Worm (Caenorhabditis elegans) whole organism, L4 larva: ENCODE results near the gene nep-26.
A peak's percentile ranks its signal among the peaks of the same experiment; 100 is the strongest.

ENCODE experiments used
- F10B5.3 ChIP-seq: sonication (generic microtip); optimal IDR thresholded peaks from 2 replicates; lab custom pipeline; 2016; ENCODE audit warnings: mild to moderate bottlenecking, missing genetic modification characterization, missing compliant biosample characterization
- F49E8.2 ChIP-seq: sonication (generic microtip); optimal IDR thresholded peaks from 2 replicates; lab custom pipeline; 2016; ENCODE audit warnings: missing compliant biosample characterization, mild to moderate bottlenecking, missing genetic modification characterization, borderline replicate concordance
- R02D3.7 ChIP-seq: fragments of 150-350 bp; sonication (generic microtip); optimal IDR thresholded peaks from 3 replicates; lab custom pipeline; 2014; ENCODE audit warnings: missing biosample characterization, missing genetic modification characterization
- Y48G9A.11 ChIP-seq: fragments of 200-800 bp; sonication (Bioruptor generic); IDR thresholded peaks from 2 replicates; pipeline ENCODE4 v1.3.6; 2022; ENCODE audit warnings: missing genetic modification reagents, missing genetic modification characterization, missing compliant biosample characterization
- Y75B8A.6 ChIP-seq: fragments of 200-800 bp; sonication (Bioruptor generic); IDR thresholded peaks from 2 replicates; pipeline ENCODE4 v1.3.6; 2022; ENCODE audit warnings: missing genetic modification reagents, missing genetic modification characterization, missing compliant biosample characterization
- ZK546.5 ChIP-seq, 2 experiments: sonication (generic microtip); optimal IDR thresholded peaks; 2 replicates each; lab custom pipeline; 2017; ENCODE audit warnings: missing biosample characterization in 2 of 2, missing genetic modification characterization in 2 of 2
- ama-1 ChIP-seq: fragments of 150-350 bp; optimal IDR thresholded peaks from 2 replicates; lab custom pipeline; 2014; ENCODE audit warnings: inconsistent platforms, mixed read lengths
- arid-1 ChIP-seq: fragments of 200-800 bp; sonication (Bioruptor generic); conservative IDR thresholded peaks from 2 replicates; pipeline ENCODE4 v1.3.6; 2022; ENCODE audit warnings: missing genetic modification reagents, missing genetic modification characterization, missing compliant biosample characterization
- ceh-44 ChIP-seq: fragments of 200-800 bp; sonication (Bioruptor generic); IDR thresholded peaks from 2 replicates; pipeline ENCODE4 v1.3.6; 2022; ENCODE audit warnings: missing genetic modification reagents, missing genetic modification characterization, missing compliant biosample characterization
- ceh-82 ChIP-seq: sonication (generic microtip); optimal IDR thresholded peaks from 2 replicates; lab custom pipeline; 2017; ENCODE audit warnings: missing biosample characterization, missing genetic modification characterization
- daf-16 ChIP-seq, 3 experiments: sonication (generic microtip); optimal IDR thresholded peaks; 2 replicates each; lab custom pipeline; 2016 to 2017; ENCODE audit warnings: missing genetic modification characterization in 3 of 3, missing genetic modification reagents in 3 of 3, mild to moderate bottlenecking in 2 of 3, missing compliant biosample characterization in 2 of 3, missing biosample characterization in 1 of 3, moderate library complexity in 1 of 3
- dmd-8 ChIP-seq: fragments of 200-800 bp; sonication (Bioruptor generic); IDR thresholded peaks from 2 replicates; pipeline ENCODE4 v1.3.6; 2022; ENCODE audit warnings: missing genetic modification characterization, missing compliant biosample characterization
- dpl-1 ChIP-seq: fragments of 150-350 bp; optimal IDR thresholded peaks from 2 replicates; lab custom pipeline; 2014; ENCODE audit warnings: missing biosample characterization, missing genetic modification reagents, missing genetic modification characterization
- dve-1 ChIP-seq: sonication (generic microtip); optimal IDR thresholded peaks from 2 replicates; lab custom pipeline; 2017; ENCODE audit warnings: antibody characterized with exemption, mild to moderate bottlenecking, missing genetic modification characterization, missing compliant biosample characterization; ENCODE audit not compliant: insufficient read depth
- egl-27 ChIP-seq: sonication (generic microtip); optimal IDR thresholded peaks from 3 replicates; lab custom pipeline; 2017; ENCODE audit warnings: missing biosample characterization, missing genetic modification reagents, missing genetic modification characterization
- egl-43 ChIP-seq: fragments of 200-800 bp; sonication (Bioruptor generic); IDR thresholded peaks from 2 replicates; pipeline ENCODE4 v1.3.6; 2022; ENCODE audit warnings: missing genetic modification reagents, missing genetic modification characterization, missing compliant biosample characterization
- gei-8 ChIP-seq: fragments of 200-800 bp; sonication (Bioruptor generic); optimal IDR thresholded peaks from 2 replicates; lab custom pipeline; 2018; ENCODE audit warnings: mild to moderate bottlenecking, missing genetic modification characterization, missing compliant biosample characterization
- jun-1 ChIP-seq: fragments of 150-350 bp; optimal IDR thresholded peaks from 2 replicates; lab custom pipeline; 2014; ENCODE audit warnings: missing biosample characterization, missing genetic modification reagents, missing genetic modification characterization
- lim-7 ChIP-seq: fragments of 200-800 bp; sonication (Bioruptor generic); IDR thresholded peaks from 2 replicates; pipeline ENCODE4 v1.3.6; 2022; ENCODE audit warnings: missing genetic modification characterization, missing compliant biosample characterization
- lin-1 ChIP-seq: fragments of 200-800 bp; sonication (Bioruptor generic); IDR thresholded peaks from 2 replicates; pipeline ENCODE4 v1.3.6; 2022; ENCODE audit warnings: missing genetic modification reagents, missing genetic modification characterization, missing compliant biosample characterization
- lin-13 ChIP-seq: fragments of 150-350 bp; optimal IDR thresholded peaks from 2 replicates; lab custom pipeline; 2014; ENCODE audit warnings: missing biosample characterization, missing genetic modification reagents, missing genetic modification characterization
- lin-29 ChIP-seq: fragments of 200-800 bp; sonication (Bioruptor generic); IDR thresholded peaks from 2 replicates; pipeline ENCODE4 v1.3.6; 2022; ENCODE audit warnings: missing genetic modification reagents, missing genetic modification characterization, missing compliant biosample characterization
- lin-38 ChIP-seq: fragments of 200-800 bp; sonication (Bioruptor generic); IDR thresholded peaks from 2 replicates; pipeline ENCODE4 v1.3.6; 2022; ENCODE audit warnings: missing genetic modification reagents, missing genetic modification characterization, missing compliant biosample characterization
- lin-39 ChIP-seq: fragments of 150-350 bp; optimal IDR thresholded peaks from 2 replicates; lab custom pipeline; 2014; ENCODE audit warnings: missing biosample characterization, missing genetic modification reagents, missing genetic modification characterization
- lir-3 ChIP-seq: sonication (generic microtip); optimal IDR thresholded peaks from 2 replicates; lab custom pipeline; 2016; ENCODE audit warnings: mild to moderate bottlenecking, missing genetic modification characterization, missing compliant biosample characterization
- lsy-2 ChIP-seq, 2 experiments: fragments of 150-350 bp in 1 of 2; sonication (generic microtip) in 1 of 2; optimal IDR thresholded peaks; 2 replicates each; lab custom pipeline; 2014 to 2017; ENCODE audit warnings: missing biosample characterization in 2 of 2, missing genetic modification characterization in 2 of 2
- madf-9 ChIP-seq: fragments of 200-800 bp; sonication (Bioruptor generic); conservative IDR thresholded peaks from 2 replicates; pipeline ENCODE4 v1.3.6; 2022; ENCODE audit warnings: missing genetic modification reagents, missing genetic modification characterization, missing compliant biosample characterization
- mdt-29 ChIP-seq: fragments of 200-800 bp; sonication (Bioruptor generic); IDR thresholded peaks from 2 replicates; pipeline ENCODE4 v1.3.6; 2022; ENCODE audit warnings: missing genetic modification reagents, missing genetic modification characterization, missing compliant biosample characterization
- mes-2 ChIP-seq: sonication (generic microtip); optimal IDR thresholded peaks from 2 replicates; lab custom pipeline; 2016; ENCODE audit warnings: missing genotype, mild to moderate bottlenecking, missing genetic modification characterization, missing compliant biosample characterization; ENCODE audit not compliant: poor library complexity, severe bottlenecking
- mxl-3 ChIP-seq: fragments of 200-800 bp; sonication (Bioruptor generic); optimal IDR thresholded peaks from 2 replicates; lab custom pipeline; 2018; ENCODE audit warnings: mild to moderate bottlenecking, missing genetic modification characterization, missing compliant biosample characterization
- nhr-102 ChIP-seq: sonication (generic microtip); optimal IDR thresholded peaks from 2 replicates; lab custom pipeline; 2016; ENCODE audit warnings: mild to moderate bottlenecking, missing genetic modification characterization, moderate library complexity, missing compliant biosample characterization
- nhr-11 ChIP-seq: fragments of 150-350 bp; optimal IDR thresholded peaks from 2 replicates; lab custom pipeline; 2014; ENCODE audit warnings: missing biosample characterization, missing genetic modification characterization
- nhr-28 ChIP-seq: fragments of 150-350 bp; optimal IDR thresholded peaks from 2 replicates; lab custom pipeline; 2014; ENCODE audit warnings: missing biosample characterization, missing genetic modification characterization
- nhr-6 ChIP-seq: fragments of 150-350 bp; optimal IDR thresholded peaks from 2 replicates; lab custom pipeline; 2014; ENCODE audit warnings: missing biosample characterization, missing genetic modification characterization
- pha-4 ChIP-seq, 2 experiments: fragments of 150-350 bp in 1 of 2; fragments of 200-800 bp in 1 of 2; sonication (Bioruptor generic) in 1 of 2; IDR thresholded peaks in 1 of 2; optimal IDR thresholded peaks in 1 of 2; 2 replicates each; pipeline versions ENCODE4 v1.3.6 to Lab custom; 2014 to 2022; ENCODE audit warnings: missing genetic modification characterization in 2 of 2, missing genetic modification reagents in 2 of 2, missing biosample characterization in 1 of 2, missing compliant biosample characterization in 1 of 2
- pqm-1 ChIP-seq: sonication (generic microtip); optimal IDR thresholded peaks from 2 replicates; lab custom pipeline; 2017; ENCODE audit warnings: missing biosample characterization, missing genetic modification characterization
- rbr-2 ChIP-seq: sonication (generic microtip); optimal IDR thresholded peaks from 2 replicates; lab custom pipeline; 2016; ENCODE audit warnings: missing genotype, missing genetic modification characterization, missing compliant biosample characterization
- sdz-12 ChIP-seq: fragments of 200-800 bp; sonication (Bioruptor generic); optimal IDR thresholded peaks from 2 replicates; lab custom pipeline; 2018; ENCODE audit warnings: mild to moderate bottlenecking, missing genetic modification characterization, missing compliant biosample characterization
- snpc-1.2 ChIP-seq: fragments of 200-800 bp; sonication (Bioruptor generic); IDR thresholded peaks from 2 replicates; pipeline ENCODE4 v1.3.6; 2022; ENCODE audit warnings: missing genetic modification reagents, missing genetic modification characterization, missing compliant biosample characterization
- spr-1 ChIP-seq: sonication (generic microtip); optimal IDR thresholded peaks from 2 replicates; lab custom pipeline; 2016; ENCODE audit warnings: mild to moderate bottlenecking, missing genetic modification characterization, missing compliant biosample characterization
- tag-97 ChIP-seq: fragments of 200-800 bp; sonication (Bioruptor generic); IDR thresholded peaks from 2 replicates; pipeline ENCODE4 v1.3.6; 2022; ENCODE audit warnings: missing genetic modification characterization, missing compliant biosample characterization
- tra-1 ChIP-seq: fragments of 200-800 bp; sonication (Bioruptor generic); IDR thresholded peaks from 2 replicates; pipeline ENCODE4 v1.3.6; 2022; ENCODE audit warnings: missing genetic modification reagents, missing genetic modification characterization, missing compliant biosample characterization
- unc-39 ChIP-seq: sonication (generic microtip); optimal IDR thresholded peaks from 2 replicates; lab custom pipeline; 2017; ENCODE audit warnings: missing biosample characterization, missing genetic modification characterization
- unc-62 ChIP-seq, 3 experiments: fragments of 150-350 bp in 1 of 3; sonication (generic microtip); optimal IDR thresholded peaks in 2 of 3; peaks in 1 of 3; 1 replicate in 1 of 3; 2 replicates in 2 of 3; lab custom pipeline; 2014 to 2017; ENCODE audit warnings: missing biosample characterization in 3 of 3, missing genetic modification characterization in 3 of 3, missing genetic modification reagents in 3 of 3, missing genotype in 1 of 3
- vab-7 ChIP-seq: fragments of 200-800 bp; sonication (Bioruptor generic); IDR thresholded peaks from 2 replicates; pipeline ENCODE4 v1.3.6; 2022; ENCODE audit warnings: missing genetic modification reagents, missing genetic modification characterization, missing compliant biosample characterization
- zag-1 ChIP-seq: fragments of 150-350 bp; optimal IDR thresholded peaks from 2 replicates; lab custom pipeline; 2014; ENCODE audit warnings: missing biosample characterization, missing genetic modification characterization
- zfp-2 ChIP-seq: sonication (generic microtip); optimal IDR thresholded peaks from 2 replicates; lab custom pipeline; 2016; ENCODE audit warnings: mild to moderate bottlenecking, missing genetic modification characterization, missing compliant biosample characterization
- ztf-7 ChIP-seq: fragments of 150-350 bp; optimal IDR thresholded peaks from 2 replicates; lab custom pipeline; 2014; ENCODE audit warnings: missing biosample characterization, missing genetic modification characterization

Gene nep-26

ce11 chrII:10248355-10249041 lies 51.4 kb downstream of the nep-26 start, which contains the start of gene atad-3 (continued):
- no peak for TF ChIP-seq F10B5.3 (tag; lab: Kevin White, UChicago)
- TF ChIP-seq egl-27, result no peak
- peak; percentile 59; the same call in 1 of the 2 replicates for TF ChIP-seq lin-1
- TF ChIP-seq nhr-6 (tag; lab: Kevin White, UChicago), result peak; percentile 12
- peak; percentile 81 for TF ChIP-seq mxl-3 (GFP tag; lab: Kevin White, UChicago)
- TF ChIP-seq nhr-28 (tag; lab: Kevin White, UChicago), result peak; percentile 68
- peak; percentile 92 for TF ChIP-seq arid-1
- peak; percentile 26 for TF ChIP-seq lir-3 (tag; lab: Kevin White, UChicago)
- TF ChIP-seq mdt-29 (GFP tag; lab: Robert Waterston, UW), result peak; percentile 75
- TF ChIP-seq sdz-12 (GFP tag; lab: Kevin White, UChicago), result no peak
- no peak for TF ChIP-seq pqm-1 (tag; lab: Kevin White, UChicago)
- peak; percentile 84 for TF ChIP-seq dmd-8 (GFP tag; lab: Robert Waterston, UW)
- peak; percentile 93 for TF ChIP-seq madf-9 (GFP tag; lab: Robert Waterston, UW)
- TF ChIP-seq rbr-2 (tag; lab: Kevin White, UChicago), result peak; percentile 87
- peak; percentile 79 for TF ChIP-seq lim-7
- peak; percentile 98 for TF ChIP-seq ceh-44 (GFP tag; lab: Robert Waterston, UW)
- peak; percentile 96 for TF ChIP-seq nhr-11 (tag; lab: Kevin White, UChicago)
- TF ChIP-seq egl-43, result peak; percentile 95
- TF ChIP-seq ZK546.5 (tag; optimal IDR thresholded peaks at IDR 0.05; lab: Kevin White, UChicago), result no peak
- peak; percentile 79 to 91 for TF ChIP-seq lsy-2 (tag; optimal IDR thresholded peaks at IDR 0.05; lab: Kevin White, UChicago)
- peak; percentile 96 for TF ChIP-seq Y75B8A.6 (GFP tag; lab: Robert Waterston, UW)
- no peak for TF ChIP-seq ama-1 (lab: Kevin White, UChicago)
- TF ChIP-seq dpl-1 (GFP tag; lab: Kevin White, UChicago), result peak; percentile 76
- no peak for TF ChIP-seq ceh-82 (tag; lab: Kevin White, UChicago)
- TF ChIP-seq lin-38, result peak; percentile 95
- no peak for TF ChIP-seq lin-39 (tag; lab: Kevin White, UChicago)
- peak; percentile 99 for TF ChIP-seq vab-7 (GFP tag; lab: Robert Waterston, UW)
- TF ChIP-seq tra-1, result peak; percentile 97
- TF ChIP-seq gei-8 (GFP tag; lab: Kevin White, UChicago), result no peak
- TF ChIP-seq nhr-102 (tag; lab: Kevin White, UChicago), result peak; percentile 65
- peak in 1 of 2 experiments; percentile 37 for TF ChIP-seq daf-16 (GFP tag; optimal IDR thresholded peaks at IDR 0.05; lab: Kevin White, UChicago)
- peak; percentile 24 for TF ChIP-seq daf-16 (tag; optimal IDR thresholded peaks at IDR 0.05; lab: Kevin White, UChicago)
- no peak for TF ChIP-seq R02D3.7 (tag; lab: Kevin White, UChicago)
- peak; percentile 71 for TF ChIP-seq lin-13 (GFP tag; lab: Kevin White, UChicago)
- peak; percentile 75 for TF ChIP-seq dve-1
- TF ChIP-seq Y48G9A.11, result peak; percentile 88
- no peak for TF ChIP-seq zag-1 (tag; lab: Kevin White, UChicago)
- peak; percentile 98 for TF ChIP-seq mes-2
- no peak for TF ChIP-seq unc-62 (GFP tag; optimal IDR thresholded peaks at IDR 0.05 in 1 of 2; lab: Kevin White, UChicago)
- TF ChIP-seq unc-62 (tag; optimal IDR thresholded peaks at IDR 0.05; lab: Kevin White, UChicago), result no peak
- peak; percentile 90 for TF ChIP-seq pha-4 (GFP tag; IDR thresholded peaks at IDR 0.05; lab: Robert Waterston, UW)
- TF ChIP-seq pha-4 (tag; optimal IDR thresholded peaks at IDR 0.05; lab: Kevin White, UChicago), result peak; percentile 54
- peak; percentile 41 for TF ChIP-seq zfp-2 (tag; lab: Kevin White, UChicago)
- TF ChIP-seq tag-97 (GFP tag; lab: Robert Waterston, UW), result 0 out of 2 replicates have a peak, but pooled peaks have one; percentile 66
- peak; percentile 80; the same call in 1 of the 2 replicates for TF ChIP-seq lin-29 (GFP tag; lab: Robert Waterston, UW)
- no peak for TF ChIP-seq unc-39 (tag; lab: Kevin White, UChicago)
- no peak for TF ChIP-seq ztf-7 (tag; lab: Kevin White, UChicago)
- peak; percentile 46 for TF ChIP-seq jun-1
- peak; percentile 74 for TF ChIP-seq spr-1 (tag; lab: Kevin White, UChicago)
- peak; percentile 85 for TF ChIP-seq snpc-1.2 (GFP tag; lab: Robert Waterston, UW)
- peak; percentile 7 for TF ChIP-seq F49E8.2 (tag; lab: Kevin White, UChicago)
